Worm (Caenorhabditis elegans) whole organism, L4 larva: ENCODE measurements around the gene ugt-6.

Experiments
- jun-1 ChIP-seq: fragments of 150-350 bp; optimal IDR thresholded peaks from 2 replicates; lab custom pipeline; 2014; ENCODE audit warnings: missing biosample characterization, missing genetic modification reagents, missing genetic modification characterization
- vab-7 ChIP-seq: fragments of 200-800 bp; sonication (Bioruptor generic); IDR thresholded peaks from 2 replicates; pipeline ENCODE4 v1.3.6; 2022; ENCODE audit warnings: missing genetic modification reagents, missing genetic modification characterization, missing compliant biosample characterization

ce11 chrV:12803274-12803673 is 5.2 kb upstream of the ugt-6 start, which contains the start of gene srbc-45:
- TF ChIP-seq vab-7 (GFP tag; lab: Robert Waterston, UW) (no peak), jun-1 (tag; lab: Kevin White, UChicago) (no peak)
